Worm (Caenorhabditis elegans) whole organism, midembryonic: ENCODE data around the gene mtm-9.

ENCODE experiments used
- T22C8.4 ChIP-seq: fragments of 200-800 bp; sonication (Bioruptor generic); IDR thresholded peaks from 2 replicates; pipeline ENCODE4 v1.3.6; 2022; ENCODE audit warnings: missing genetic modification characterization, missing compliant biosample characterization
- flt-1 ChIP-seq: fragments of 200-800 bp; sonication (Bioruptor generic); IDR thresholded peaks from 2 replicates; pipeline ENCODE4 v1.3.6; 2022; ENCODE audit warnings: missing genetic modification characterization, missing compliant biosample characterization
- klf-2 ChIP-seq: fragments of 200-800 bp; sonication (Bioruptor generic); conservative IDR thresholded peaks from 2 replicates; pipeline ENCODE4 v1.3.6; 2022; ENCODE audit warnings: missing genetic modification reagents, missing genetic modification characterization, missing compliant biosample characterization
- ztf-23 ChIP-seq: fragments of 200-800 bp; sonication (Bioruptor generic); IDR thresholded peaks from 2 replicates; pipeline ENCODE4 v1.3.6; 2022; ENCODE audit warnings: missing genetic modification reagents, missing genetic modification characterization, missing compliant biosample characterization

- TF ChIP-seq flt-1 (GFP tag; lab: Robert Waterston, UW) (no peak), T22C8.4 (no peak), ztf-23 (GFP tag; lab: Robert Waterston, UW) (no peak), klf-2 (no peak)
Measured at ce11 chrV:3738409-3738808, 5.0 kb upstream of the mtm-9 start.
